Fruit fly (Drosophila melanogaster): ENCODE measurements around the gene CG14079.
A peak's percentile ranks its signal among the peaks of the same experiment; 100 is the strongest.

Gene CG14079

dm6 chr3L:19089120-19089519, 8.7 kb upstream of the CG14079 start:
- no peak for TF ChIP-seq CG17801 (GFP tag; optimal IDR thresholded peaks at IDR 0.05; ENCODE audit: partially characterized antibody)

DNA sequence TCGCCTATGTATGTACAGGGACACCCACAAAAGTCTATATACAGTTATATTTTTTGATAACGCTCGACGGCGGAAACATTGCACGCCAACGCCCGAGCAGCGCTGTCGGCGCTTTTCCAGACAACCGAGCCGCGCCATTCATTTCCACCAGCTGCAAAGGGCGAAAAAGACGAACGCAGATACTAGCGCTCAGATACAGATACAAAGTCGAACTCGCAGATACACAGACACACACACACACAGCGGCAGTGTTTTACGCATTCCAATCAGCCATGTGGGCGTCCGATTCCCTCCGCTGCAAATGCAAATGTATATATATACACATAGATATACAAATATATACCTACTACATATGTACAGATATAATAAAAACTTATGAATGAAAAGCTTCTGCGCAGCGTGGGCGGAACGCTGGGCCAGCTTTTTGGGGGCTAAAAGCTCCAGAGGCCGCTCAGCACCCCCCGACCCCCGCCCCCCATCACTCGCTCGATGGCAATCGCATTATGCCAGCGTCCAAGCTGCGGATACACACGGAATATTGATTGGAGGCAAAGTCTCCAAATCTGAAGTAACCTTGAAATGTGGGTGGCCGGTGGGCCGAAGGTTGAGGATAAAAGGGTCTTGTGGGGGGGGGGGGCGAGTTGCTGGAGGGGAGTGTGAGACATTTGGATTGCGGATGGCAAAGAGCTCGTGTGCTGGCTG, 6.2 kb upstream of the CG14079 start:
- TF ChIP-seq CG17801 (GFP tag; optimal IDR thresholded peaks at IDR 0.05; ENCODE audit: partially characterized antibody), result no peak

dm6 chr3L:19092125-19093058, 5.4 kb upstream of the CG14079 start, which contains the start of gene MESR6:
MESR6 (plus strand) TSS chr3L:19092670.
- TF ChIP-seq CG17801 (GFP tag; optimal IDR thresholded peaks at IDR 0.05; ENCODE audit: partially characterized antibody), result peak; percentile 22

dm6 chr3L:19096032-19096431, 1.8 kb upstream of the CG14079 start, which contains the start of gene CNPYb:
CNPYb (minus strand) TSS chr3L:19096217.
- no peak for TF ChIP-seq CG17801 (GFP tag; optimal IDR thresholded peaks at IDR 0.05; ENCODE audit: partially characterized antibody)

- TF ChIP-seq CG17801 (GFP tag; optimal IDR thresholded peaks at IDR 0.05; ENCODE audit: partially characterized antibody), result no peak
Observed at dm6 chr3L:19097102-19097501, 697 bp upstream of the CG14079 start.

DNA sequence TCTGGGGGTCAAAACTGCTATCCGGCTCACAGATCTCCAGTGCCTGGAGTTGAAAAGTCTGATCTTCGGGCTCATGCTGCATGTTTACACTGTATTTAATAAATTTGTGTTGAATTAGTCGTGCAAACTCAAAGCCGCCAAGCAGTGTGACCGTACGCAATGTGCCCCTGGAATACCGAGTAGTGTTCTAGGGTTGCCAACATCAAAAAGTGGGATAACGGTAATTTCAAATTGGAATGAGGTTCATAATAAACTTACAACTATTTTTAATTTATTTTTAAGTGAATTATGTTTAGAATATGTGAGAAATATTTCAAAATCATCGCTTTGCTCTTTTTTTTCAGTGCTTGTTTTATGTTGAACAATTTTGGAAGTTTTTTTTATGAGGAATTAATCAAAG, 2.4 kb downstream of the CG14079 start, which contains the start of gene Gem2:
Gene Gem2, minus strand, starts transcription at position 176 of the 400 bp plus-strand sequence.
- no peak for TF ChIP-seq CG17801 (GFP tag; optimal IDR thresholded peaks at IDR 0.05; ENCODE audit: partially characterized antibody)

dm6 chr3L:19129565-19129964, 31.8 kb downstream of the CG14079 start, which contains the start of gene Spn75F:
Spn75F (minus strand) TSS chr3L:19129665.
- no peak for TF ChIP-seq CG17801 (GFP tag; optimal IDR thresholded peaks at IDR 0.05; ENCODE audit: partially characterized antibody)

dm6 chr3L:19132586-19132985, 34.8 kb downstream of the CG14079 start:
- no peak for TF ChIP-seq CG17801 (GFP tag; optimal IDR thresholded peaks at IDR 0.05; ENCODE audit: partially characterized antibody)

dm6 chr3L:19138925-19139503, 41.2 kb downstream of the CG14079 start, which contains the start of gene CG14082:
CG14082 (minus strand) TSS chr3L:19138975.
- no peak for TF ChIP-seq CG17801 (GFP tag; optimal IDR thresholded peaks at IDR 0.05; ENCODE audit: partially characterized antibody)

dm6 chr3L:19140084-19141011, 42.5 kb downstream of the CG14079 start:
- no peak for TF ChIP-seq CG17801 (GFP tag; optimal IDR thresholded peaks at IDR 0.05; ENCODE audit: partially characterized antibody)

- TF ChIP-seq CG17801 (GFP tag; optimal IDR thresholded peaks at IDR 0.05; ENCODE audit: partially characterized antibody), result no peak
Observed at dm6 chr3L:19142587-19142986, 44.8 kb downstream of the CG14079 start.

DNA sequence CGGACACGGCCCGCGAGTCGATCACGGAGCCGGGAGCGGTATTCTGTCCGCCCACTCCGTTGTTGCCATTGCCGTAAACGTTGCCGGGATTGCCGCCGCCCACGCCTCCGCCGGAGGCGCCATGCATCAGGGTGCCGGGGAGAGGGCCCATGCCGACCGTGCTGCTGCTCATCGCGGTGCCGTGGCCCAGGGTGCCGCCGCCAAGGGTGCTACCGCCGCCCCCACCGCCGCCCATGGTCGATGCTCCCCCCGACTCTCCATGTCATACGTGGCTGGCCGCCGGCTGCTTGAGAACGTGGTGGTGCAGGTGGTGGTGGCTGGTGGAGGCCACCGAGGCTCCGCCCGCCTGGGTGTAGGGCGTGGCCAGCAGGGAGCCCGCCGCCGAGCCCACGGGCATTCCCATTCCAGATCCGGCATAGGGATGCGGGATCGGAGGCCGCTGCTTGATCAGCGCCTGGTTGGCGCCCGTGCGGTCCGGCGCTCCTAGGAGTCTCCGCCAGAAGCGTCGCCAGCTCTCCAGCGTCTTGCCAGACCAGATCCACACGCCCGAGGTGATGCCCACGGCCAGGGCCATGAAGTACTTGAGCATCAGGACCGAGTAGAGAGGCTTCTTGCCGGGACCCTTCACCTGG, 46.3 kb downstream of the CG14079 start:
- no peak for TF ChIP-seq CG17801 (GFP tag; optimal IDR thresholded peaks at IDR 0.05; ENCODE audit: partially characterized antibody)

- TF ChIP-seq CG17801 (GFP tag; optimal IDR thresholded peaks at IDR 0.05; ENCODE audit: partially characterized antibody), result no peak
Observed at dm6 chr3L:19147169-19147568, 49.4 kb downstream of the CG14079 start.
